Worm (Caenorhabditis elegans) whole organism, late embryonic: ENCODE results near the gene B0513.90.

Source experiments
- C08G9.2 ChIP-seq: sonication (generic microtip); optimal IDR thresholded peaks from 2 replicates; lab custom pipeline; 2016; ENCODE audit warnings: mild to moderate bottlenecking, missing genetic modification characterization, moderate library complexity, missing compliant biosample characterization
- K02D7.2 ChIP-seq: sonication (generic microtip); optimal IDR thresholded peaks from 2 replicates; lab custom pipeline; 2017; ENCODE audit warnings: mild to moderate bottlenecking, missing genetic modification characterization, missing compliant biosample characterization
- K09A11.1 ChIP-seq: sonication (generic microtip); optimal IDR thresholded peaks from 2 replicates; lab custom pipeline; 2017; ENCODE audit warnings: antibody characterized with exemption, mild to moderate bottlenecking, missing genetic modification characterization, missing compliant biosample characterization; ENCODE audit not compliant: insufficient read depth
- T23F11.4 ChIP-seq: fragments of 200-800 bp; sonication (Bioruptor generic); optimal IDR thresholded peaks from 2 replicates; lab custom pipeline; 2018; ENCODE audit warnings: mild to moderate bottlenecking, missing genetic modification characterization, missing compliant biosample characterization
- Y22D7AL.16 ChIP-seq: sonication (generic microtip); optimal IDR thresholded peaks from 2 replicates; lab custom pipeline; 2016; ENCODE audit warnings: missing genetic modification characterization, missing compliant biosample characterization
- ahr-1 ChIP-seq: sonication (generic microtip); optimal IDR thresholded peaks from 2 replicates; lab custom pipeline; 2016; ENCODE audit warnings: missing genetic modification characterization, missing compliant biosample characterization
- ama-1 ChIP-seq: fragments of 150-350 bp; optimal IDR thresholded peaks from 2 replicates; lab custom pipeline; 2014
- ceh-14 ChIP-seq: sonication (generic microtip); optimal IDR thresholded peaks from 2 replicates; lab custom pipeline; 2016; ENCODE audit warnings: missing genotype, missing genetic modification characterization, missing compliant biosample characterization
- ceh-18 ChIP-seq: sonication (generic microtip); optimal IDR thresholded peaks from 2 replicates; lab custom pipeline; 2016; ENCODE audit warnings: missing genetic modification characterization, missing compliant biosample characterization
- ceh-24 ChIP-seq: sonication (generic microtip); optimal IDR thresholded peaks from 2 replicates; lab custom pipeline; 2016; ENCODE audit warnings: mild to moderate bottlenecking, missing genetic modification characterization, missing compliant biosample characterization
- ceh-30 ChIP-seq: fragments of 150-350 bp; optimal IDR thresholded peaks from 2 replicates; lab custom pipeline; 2014; ENCODE audit warnings: missing biosample characterization, missing genetic modification characterization
- ceh-34 ChIP-seq: sonication (generic microtip); optimal IDR thresholded peaks from 2 replicates; lab custom pipeline; 2016; ENCODE audit warnings: mild to moderate bottlenecking, missing genetic modification characterization, missing compliant biosample characterization
- ceh-45 ChIP-seq: fragments of 200-800 bp; sonication (Bioruptor generic); IDR thresholded peaks from 2 replicates; pipeline ENCODE4 v1.3.6; 2022; ENCODE audit warnings: missing genetic modification reagents, missing genetic modification characterization, missing compliant biosample characterization
- ceh-48 ChIP-seq: sonication (generic microtip); optimal IDR thresholded peaks from 2 replicates; lab custom pipeline; 2016; ENCODE audit warnings: missing genetic modification characterization, inconsistent platforms, missing compliant biosample characterization
- ceh-9 ChIP-seq: sonication (generic microtip); optimal IDR thresholded peaks from 2 replicates; lab custom pipeline; 2016; ENCODE audit warnings: mild to moderate bottlenecking, missing genetic modification characterization, inconsistent platforms, missing compliant biosample characterization
- dmd-4 ChIP-seq: sonication (generic microtip); optimal IDR thresholded peaks from 2 replicates; lab custom pipeline; 2016; ENCODE audit warnings: borderline replicate concordance, missing genetic modification characterization, missing compliant biosample characterization
- dve-1 ChIP-seq: sonication (generic microtip); optimal IDR thresholded peaks from 2 replicates; lab custom pipeline; 2017; ENCODE audit warnings: antibody characterized with exemption, mild to moderate bottlenecking, missing genetic modification characterization, missing compliant biosample characterization
- elt-2 ChIP-seq: sonication (generic microtip); optimal IDR thresholded peaks from 2 replicates; lab custom pipeline; 2016; ENCODE audit warnings: missing genetic modification reagents, missing genetic modification characterization, missing compliant biosample characterization
- ets-4 ChIP-seq: sonication (generic microtip); optimal IDR thresholded peaks from 2 replicates; lab custom pipeline; 2016; ENCODE audit warnings: missing genetic modification characterization, missing compliant biosample characterization
- eyg-1 ChIP-seq: sonication (generic microtip); optimal IDR thresholded peaks from 2 replicates; lab custom pipeline; 2016; ENCODE audit warnings: missing genotype, missing genetic modification characterization, missing compliant biosample characterization
- fkh-6 ChIP-seq: sonication (generic microtip); optimal IDR thresholded peaks from 2 replicates; lab custom pipeline; 2016; ENCODE audit warnings: missing genetic modification characterization, missing compliant biosample characterization
- gmeb-2 ChIP-seq: sonication (generic microtip); optimal IDR thresholded peaks from 2 replicates; lab custom pipeline; 2016; ENCODE audit warnings: missing genetic modification characterization, inconsistent platforms, missing compliant biosample characterization
- hlh-13 ChIP-seq: fragments of 200-800 bp; sonication (Bioruptor generic); optimal IDR thresholded peaks from 2 replicates; lab custom pipeline; 2018; ENCODE audit warnings: mild to moderate bottlenecking, missing genetic modification characterization, missing compliant biosample characterization
- hlh-6 ChIP-seq: sonication (generic microtip); optimal IDR thresholded peaks from 2 replicates; lab custom pipeline; 2016; ENCODE audit warnings: missing genotype, missing genetic modification characterization, missing compliant biosample characterization
- hlh-8 ChIP-seq: sonication (generic microtip); optimal IDR thresholded peaks from 2 replicates; lab custom pipeline; 2016; ENCODE audit warnings: missing genotype, missing genetic modification characterization, missing compliant biosample characterization
- lim-6 ChIP-seq: sonication (generic microtip); optimal IDR thresholded peaks from 2 replicates; lab custom pipeline; 2016; ENCODE audit warnings: missing genetic modification characterization, missing compliant biosample characterization
- lin-11 ChIP-seq: fragments of 200-800 bp; sonication (Bioruptor generic); optimal IDR thresholded peaks from 2 replicates; lab custom pipeline; 2018; ENCODE audit warnings: mild to moderate bottlenecking, missing genetic modification characterization, missing compliant biosample characterization
- mec-3 ChIP-seq: sonication (generic microtip); optimal IDR thresholded peaks from 2 replicates; lab custom pipeline; 2016; ENCODE audit warnings: borderline replicate concordance, missing genetic modification characterization, missing compliant biosample characterization
- nhr-11 ChIP-seq: fragments of 150-350 bp; optimal IDR thresholded peaks from 2 replicates; lab custom pipeline; 2014; ENCODE audit warnings: missing biosample characterization, missing genetic modification characterization
- nhr-232 ChIP-seq: sonication (generic microtip); optimal IDR thresholded peaks from 2 replicates; lab custom pipeline; 2016; ENCODE audit warnings: missing genetic modification characterization, missing compliant biosample characterization
- odd-2 ChIP-seq: sonication (generic microtip); optimal IDR thresholded peaks from 2 replicates; lab custom pipeline; 2017; ENCODE audit warnings: antibody characterized with exemption, mild to moderate bottlenecking, missing genetic modification characterization, missing compliant biosample characterization
- pag-3 ChIP-seq: sonication (generic microtip); optimal IDR thresholded peaks from 2 replicates; lab custom pipeline; 2016; ENCODE audit warnings: missing compliant biosample characterization, missing genetic modification characterization, borderline replicate concordance
- pat-9 ChIP-seq: fragments of 200-800 bp; sonication (Bioruptor generic); optimal IDR thresholded peaks from 2 replicates; lab custom pipeline; 2018; ENCODE audit warnings: mild to moderate bottlenecking, missing genetic modification characterization, moderate library complexity, missing compliant biosample characterization
- pros-1 ChIP-seq: fragments of 150-350 bp; optimal IDR thresholded peaks from 2 replicates; lab custom pipeline; 2014; ENCODE audit warnings: missing biosample characterization, missing genetic modification reagents, missing genetic modification characterization
- ref-2 ChIP-seq: sonication (generic microtip); optimal IDR thresholded peaks from 2 replicates; lab custom pipeline; 2016; ENCODE audit warnings: missing genetic modification characterization, missing compliant biosample characterization
- sox-2 ChIP-seq: fragments of 200-800 bp; sonication (Bioruptor generic); IDR thresholded peaks from 2 replicates; pipeline ENCODE4 v1.3.6; 2022; ENCODE audit warnings: missing genetic modification reagents, missing genetic modification characterization, missing compliant biosample characterization
- sox-4 ChIP-seq: sonication (generic microtip); optimal IDR thresholded peaks from 2 replicates; lab custom pipeline; 2017; ENCODE audit warnings: mild to moderate bottlenecking, missing genetic modification characterization, inconsistent platforms, missing compliant biosample characterization
- syd-9 ChIP-seq: sonication (generic microtip); optimal IDR thresholded peaks from 2 replicates; lab custom pipeline; 2016; ENCODE audit warnings: mild to moderate bottlenecking, missing genetic modification characterization, moderate library complexity, missing compliant biosample characterization
- tbx-7 ChIP-seq: sonication (generic microtip); optimal IDR thresholded peaks from 2 replicates; lab custom pipeline; 2016; ENCODE audit warnings: missing genotype, missing genetic modification characterization, missing compliant biosample characterization
- ttx-3 ChIP-seq: sonication (generic microtip); optimal IDR thresholded peaks from 2 replicates; lab custom pipeline; 2016; ENCODE audit warnings: missing genetic modification reagents, missing genetic modification characterization, missing compliant biosample characterization
- unc-42 ChIP-seq: sonication (generic microtip); optimal IDR thresholded peaks from 2 replicates; lab custom pipeline; 2016; ENCODE audit warnings: missing genotype, missing genetic modification characterization, missing compliant biosample characterization
- zip-5 ChIP-seq: sonication (generic microtip); optimal IDR thresholded peaks from 2 replicates; lab custom pipeline; 2016; ENCODE audit warnings: missing genetic modification characterization, missing compliant biosample characterization
- ztf-16 ChIP-seq: sonication (generic microtip); optimal IDR thresholded peaks from 2 replicates; lab custom pipeline; 2017; ENCODE audit warnings: missing genetic modification characterization, missing compliant biosample characterization

Gene B0513.90

DNA sequence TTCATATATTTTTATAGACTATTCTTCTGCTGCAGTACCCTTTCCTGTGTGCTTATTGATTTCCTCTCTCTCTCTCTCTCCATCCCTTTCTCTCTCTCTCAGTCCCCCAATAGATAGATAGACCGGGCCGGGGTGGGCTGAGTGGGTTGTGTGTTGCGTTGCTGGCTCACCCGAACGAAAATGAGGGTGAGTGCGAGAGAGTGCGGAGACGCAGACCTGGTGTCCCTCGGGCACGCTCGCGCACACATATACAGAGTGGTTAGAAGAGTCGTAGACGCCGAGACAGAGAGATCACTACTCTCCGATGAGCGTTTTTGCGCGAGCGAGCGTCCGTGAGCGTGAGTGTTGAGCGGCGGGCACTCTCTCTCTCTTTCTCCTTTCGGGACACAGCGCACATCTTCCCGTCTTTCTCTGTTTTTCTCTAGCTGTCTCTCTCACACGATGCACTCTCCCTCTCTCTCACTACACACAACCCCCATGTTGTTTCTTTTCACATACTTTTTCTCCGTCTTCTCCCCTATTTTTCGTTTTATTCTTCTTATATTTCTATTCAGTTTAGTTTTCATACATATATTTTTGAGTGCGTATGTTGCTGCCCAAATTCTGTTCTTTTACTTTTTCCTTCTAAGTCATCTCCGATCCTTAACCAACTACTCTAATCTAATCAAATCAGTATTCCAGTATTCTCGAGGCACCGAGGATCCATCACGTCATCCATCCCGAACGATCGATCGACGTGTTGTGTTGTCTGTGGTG lies 20.7 kb downstream of the B0513.90 start, which contains the start of gene lin-66 (continued):
- TF ChIP-seq syd-9 (tag; lab: Kevin White, UChicago), result peak; percentile 88
- TF ChIP-seq K09A11.1 (tag; lab: Kevin White, UChicago), result no peak
- TF ChIP-seq ama-1 (lab: Kevin White, UChicago), result no peak
- peak; percentile 47 for TF ChIP-seq C08G9.2 (tag; lab: Kevin White, UChicago)
- TF ChIP-seq nhr-11 (tag; lab: Kevin White, UChicago), result no peak
- no peak for TF ChIP-seq elt-2 (tag; lab: Kevin White, UChicago)
- no peak for TF ChIP-seq gmeb-2 (tag; lab: Kevin White, UChicago)
- TF ChIP-seq fkh-6, result peak; percentile 29
- no peak for TF ChIP-seq sox-4
- TF ChIP-seq ztf-16 (tag; lab: Kevin White, UChicago), result peak; percentile 41
- no peak for TF ChIP-seq Y22D7AL.16 (tag; lab: Kevin White, UChicago)
- TF ChIP-seq mec-3, result no peak
- TF ChIP-seq pag-3, result no peak
- TF ChIP-seq hlh-8, result peak; percentile 44
- TF ChIP-seq ceh-30, result no peak
- TF ChIP-seq ceh-18, result peak; percentile 97
- peak; percentile 42 for TF ChIP-seq tbx-7 (tag; lab: Kevin White, UChicago)
- TF ChIP-seq odd-2, result no peak
- TF ChIP-seq, all 69 proteins: peak for 38

DNA sequence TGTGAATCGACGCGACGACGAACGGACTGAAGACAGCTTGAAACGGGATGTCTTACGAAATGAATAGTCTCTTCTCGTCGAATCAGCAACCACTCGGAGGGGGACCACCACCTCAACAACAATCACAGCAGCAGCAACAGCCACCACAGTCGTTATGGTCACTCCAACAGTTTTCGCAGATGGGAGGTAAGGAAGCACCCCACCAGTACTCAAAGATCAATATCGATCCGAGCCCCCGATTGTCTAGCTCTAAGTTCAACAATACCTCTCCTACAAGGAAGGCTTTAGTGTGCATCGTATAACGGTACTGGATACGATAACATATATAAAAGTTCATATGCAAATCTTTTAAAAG lies 21.3 kb downstream of the B0513.90 start:
- TF ChIP-seq T23F11.4 (GFP tag; lab: Kevin White, UChicago), result no peak
- peak; percentile 48 for TF ChIP-seq ama-1 (lab: Kevin White, UChicago)
- TF ChIP-seq ceh-48 (tag; lab: Kevin White, UChicago), result no peak

DNA sequence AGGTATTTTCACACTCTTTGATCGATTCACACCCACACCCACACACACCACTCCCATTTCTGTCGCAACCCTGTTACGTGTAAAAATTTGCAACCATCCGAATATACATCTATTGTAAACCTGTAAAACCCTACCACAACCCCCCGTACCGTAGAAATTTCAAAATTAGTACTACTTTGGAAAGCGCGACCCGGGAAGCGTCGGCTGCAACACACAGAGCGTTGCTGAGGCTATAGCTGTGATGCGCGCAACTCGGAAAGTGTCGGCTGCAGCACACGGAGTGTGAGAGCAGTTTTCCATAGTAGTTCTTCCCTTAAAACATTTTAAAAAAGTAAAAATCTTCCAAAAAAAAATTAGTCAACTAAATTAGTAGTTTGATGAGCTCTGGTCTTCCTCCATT lies 26.2 kb downstream of the B0513.90 start:
- TF ChIP-seq ama-1 (lab: Kevin White, UChicago), result no peak
- TF ChIP-seq unc-42, result no peak
- no peak for TF ChIP-seq sox-4
- TF ChIP-seq lim-6 (tag; lab: Kevin White, UChicago), result no peak
- TF ChIP-seq T23F11.4 (GFP tag; lab: Kevin White, UChicago), result no peak
- no peak for TF ChIP-seq ttx-3 (tag; lab: Kevin White, UChicago)
- TF ChIP-seq nhr-232 (tag; lab: Kevin White, UChicago), result no peak
- TF ChIP-seq dmd-4, result no peak
- no peak for TF ChIP-seq ceh-24 (tag; lab: Kevin White, UChicago)
- TF ChIP-seq mec-3, result no peak
- no peak for TF ChIP-seq ahr-1 (tag; lab: Kevin White, UChicago)
- no peak for TF ChIP-seq gmeb-2 (tag; lab: Kevin White, UChicago)
- no peak for TF ChIP-seq eyg-1 (tag; lab: Kevin White, UChicago)
- no peak for TF ChIP-seq K02D7.2 (tag; lab: Kevin White, UChicago)
- no peak for TF ChIP-seq ceh-18
- no peak for TF ChIP-seq syd-9 (tag; lab: Kevin White, UChicago)
- TF ChIP-seq pat-9 (tag; lab: Kevin White, UChicago), result no peak
- TF ChIP-seq hlh-13 (GFP tag; lab: Kevin White, UChicago), result no peak

DNA sequence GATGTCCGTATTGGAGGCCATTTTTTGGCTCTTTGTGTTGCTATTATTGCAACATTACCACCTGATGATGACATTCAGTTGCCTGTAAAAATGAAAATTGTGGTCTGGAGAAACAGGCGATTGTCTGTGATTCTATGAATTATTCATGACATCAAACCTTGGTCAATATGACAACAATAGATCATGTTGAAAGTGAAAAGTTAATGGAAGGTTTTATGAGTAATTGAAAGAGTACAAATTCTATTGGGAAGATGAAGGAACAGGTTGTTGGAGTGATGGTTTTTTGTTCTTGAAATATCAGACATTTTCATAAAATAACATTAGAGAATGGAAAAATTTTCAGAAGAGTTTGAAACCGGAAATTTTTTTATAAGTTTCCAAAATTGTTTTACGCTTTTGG lies 35.9 kb downstream of the B0513.90 start, which contains the start of gene Y37A1A.3:
TSS of gene Y37A1A.3 (minus strand) at position 101 of the 400 bp plus-strand sequence.
- no peak for TF ChIP-seq fkh-6
- TF ChIP-seq sox-2, result no peak
- no peak for TF ChIP-seq ceh-24 (tag; lab: Kevin White, UChicago)
- TF ChIP-seq zip-5, result no peak
- TF ChIP-seq hlh-6, result no peak
- TF ChIP-seq ceh-14, result no peak
- no peak for TF ChIP-seq ceh-18
- TF ChIP-seq ceh-34 (tag; lab: Kevin White, UChicago), result no peak
- TF ChIP-seq ceh-9, result no peak
- TF ChIP-seq lin-11 (tag; lab: Kevin White, UChicago), result no peak
- TF ChIP-seq dve-1 (tag; lab: Kevin White, UChicago), result no peak
- no peak for TF ChIP-seq ref-2
- no peak for TF ChIP-seq odd-2
- TF ChIP-seq ets-4 (tag; lab: Kevin White, UChicago), result no peak
- no peak for TF ChIP-seq dmd-4
- no peak for TF ChIP-seq ceh-45 (GFP tag; lab: Robert Waterston, UW)
- no peak for TF ChIP-seq pros-1 (tag; lab: Kevin White, UChicago)
- TF ChIP-seq hlh-13 (GFP tag; lab: Kevin White, UChicago), result no peak
- no peak for TF ChIP-seq pag-3
